Worm (Caenorhabditis elegans) whole organism, L1 larva: ENCODE measurements around the gene elo-8.
A peak's percentile ranks its signal among the peaks of the same experiment; 100 is the strongest.

Experiments used
- F16B12.6 ChIP-seq: fragments of 150-350 bp; optimal IDR thresholded peaks from 2 replicates; lab custom pipeline; 2014; ENCODE audit warnings: missing biosample characterization, missing genetic modification characterization
- aha-1 ChIP-seq: fragments of 150-350 bp; optimal IDR thresholded peaks from 2 replicates; lab custom pipeline; 2014; ENCODE audit warnings: missing biosample characterization, missing genetic modification characterization
- aly-2 ChIP-seq: fragments of 150-350 bp; optimal IDR thresholded peaks from 2 replicates; lab custom pipeline; 2014; ENCODE audit warnings: missing biosample characterization, missing genetic modification characterization
- ces-1 ChIP-seq: fragments of 150-350 bp; optimal IDR thresholded peaks from 2 replicates; lab custom pipeline; 2014; ENCODE audit warnings: missing biosample characterization, missing genetic modification reagents, missing genetic modification characterization
- dpl-1 ChIP-seq, 3 experiments: fragments of 150-350 bp in 2 of 3; sonication (generic microtip) in 1 of 3; optimal IDR thresholded peaks; 2 replicates each; lab custom pipeline; 2014 to 2017; ENCODE audit warnings: missing biosample characterization in 3 of 3, missing genetic modification characterization in 3 of 3, missing genetic modification reagents in 3 of 3
- efl-3 ChIP-seq: fragments of 200-800 bp; sonication (Bioruptor generic); optimal IDR thresholded peaks from 2 replicates; lab custom pipeline; 2018; ENCODE audit warnings: mild to moderate bottlenecking, missing genetic modification characterization, missing compliant biosample characterization
- egl-27 ChIP-seq, 2 experiments: fragments of 150-350 bp in 1 of 2; sonication (generic microtip); optimal IDR thresholded peaks; 3 replicates each; lab custom pipeline; 2017 to 2018; ENCODE audit warnings: missing biosample characterization in 2 of 2, missing genetic modification characterization in 2 of 2, missing genetic modification reagents in 2 of 2
- elt-2 ChIP-seq: sonication (generic microtip); optimal IDR thresholded peaks from 2 replicates; lab custom pipeline; 2016; ENCODE audit warnings: missing genetic modification characterization, mild to moderate bottlenecking, inconsistent platforms, missing compliant biosample characterization, missing genetic modification reagents
- fkh-10 ChIP-seq: sonication (generic microtip); optimal IDR thresholded peaks from 2 replicates; lab custom pipeline; 2017; ENCODE audit warnings: missing biosample characterization, missing genetic modification reagents, missing genetic modification characterization
- fkh-8 ChIP-seq: sonication (generic microtip); optimal IDR thresholded peaks from 2 replicates; lab custom pipeline; 2016; ENCODE audit warnings: mild to moderate bottlenecking, missing genetic modification characterization, missing compliant biosample characterization
- fos-1 ChIP-seq: fragments of 150-350 bp; optimal IDR thresholded peaks from 2 replicates; lab custom pipeline; 2014; ENCODE audit warnings: missing biosample characterization, missing genetic modification characterization
- isw-1 ChIP-seq: fragments of 200-800 bp; sonication (Bioruptor generic); IDR thresholded peaks from 2 replicates; pipeline ENCODE4 v1.3.6; 2022; ENCODE audit warnings: missing genetic modification characterization, missing compliant biosample characterization
- jun-1 ChIP-seq: fragments of 150-350 bp; optimal IDR thresholded peaks from 2 replicates; lab custom pipeline; 2014; ENCODE audit warnings: missing biosample characterization, missing genetic modification reagents, missing genetic modification characterization
- lin-13 ChIP-seq: fragments of 150-350 bp; optimal IDR thresholded peaks from 2 replicates; lab custom pipeline; 2014; ENCODE audit warnings: missing biosample characterization, missing genetic modification reagents, missing genetic modification characterization
- lin-14 ChIP-seq: fragments of 200-800 bp; sonication (Bioruptor generic); optimal IDR thresholded peaks from 2 replicates; lab custom pipeline; 2018; ENCODE audit warnings: mild to moderate bottlenecking, missing genetic modification characterization, moderate library complexity, missing compliant biosample characterization
- lsy-2 ChIP-seq, 2 experiments: fragments of 150-350 bp; optimal IDR thresholded peaks; 2 replicates each; lab custom pipeline; 2014; ENCODE audit warnings: missing biosample characterization in 2 of 2, missing genetic modification characterization in 2 of 2
- mab-9 ChIP-seq: fragments of 200-800 bp; sonication (Bioruptor generic); IDR thresholded peaks from 2 replicates; pipeline ENCODE4 v1.3.6; 2022; ENCODE audit warnings: missing genetic modification reagents, missing genetic modification characterization, missing compliant biosample characterization
- mdl-1 ChIP-seq, 2 experiments: fragments of 150-350 bp; optimal IDR thresholded peaks; 2 replicates each; lab custom pipeline; 2014 to 2017; ENCODE audit warnings: missing biosample characterization in 2 of 2, missing genetic modification characterization in 2 of 2, inconsistent platforms in 1 of 2
- nhr-12 ChIP-seq: sonication (generic microtip); optimal IDR thresholded peaks from 2 replicates; lab custom pipeline; 2017; ENCODE audit warnings: missing biosample characterization, missing genetic modification characterization
- nhr-19 ChIP-seq: fragments of 200-800 bp; sonication (Bioruptor generic); conservative IDR thresholded peaks from 2 replicates; pipeline ENCODE4 v1.3.6; 2022; ENCODE audit warnings: missing genetic modification characterization, missing compliant biosample characterization
- nhr-71 ChIP-seq: sonication (generic microtip); optimal IDR thresholded peaks from 2 replicates; lab custom pipeline; 2016; ENCODE audit warnings: mild to moderate bottlenecking, missing genetic modification characterization, moderate library complexity, missing compliant biosample characterization
- nhr-76 ChIP-seq: sonication (generic microtip); optimal IDR thresholded peaks from 2 replicates; lab custom pipeline; 2017; ENCODE audit warnings: missing biosample characterization, missing genetic modification characterization
- nhr-77 ChIP-seq: fragments of 150-350 bp; optimal IDR thresholded peaks from 2 replicates; lab custom pipeline; 2014; ENCODE audit warnings: missing biosample characterization, missing genetic modification characterization
- pqm-1 ChIP-seq: sonication (generic microtip); optimal IDR thresholded peaks from 3 replicates; lab custom pipeline; 2017; ENCODE audit warnings: missing biosample characterization, missing genetic modification characterization
- rnt-1 ChIP-seq: sonication (generic microtip); optimal IDR thresholded peaks from 2 replicates; lab custom pipeline; 2016; ENCODE audit warnings: mild to moderate bottlenecking, missing genetic modification characterization, moderate library complexity, missing compliant biosample characterization
- snu-23 ChIP-seq: sonication (generic microtip); optimal IDR thresholded peaks from 2 replicates; lab custom pipeline; 2016; ENCODE audit warnings: missing genetic modification characterization, missing compliant biosample characterization
- sox-4 ChIP-seq: sonication (generic microtip); optimal IDR thresholded peaks from 2 replicates; lab custom pipeline; 2016; ENCODE audit warnings: missing genetic modification characterization, missing compliant biosample characterization
- sup-37 ChIP-seq: fragments of 200-800 bp; sonication (Bioruptor generic); optimal IDR thresholded peaks from 2 replicates; lab custom pipeline; 2018; ENCODE audit warnings: mild to moderate bottlenecking, missing genetic modification characterization, missing compliant biosample characterization
- unc-130 ChIP-seq: fragments of 150-350 bp; optimal IDR thresholded peaks from 2 replicates; lab custom pipeline; 2017; ENCODE audit warnings: missing biosample characterization, missing genetic modification characterization, inconsistent platforms
- unc-30 ChIP-seq: sonication (generic microtip); optimal IDR thresholded peaks from 2 replicates; lab custom pipeline; 2017; ENCODE audit warnings: missing biosample characterization, missing genetic modification characterization
- unc-62 ChIP-seq: fragments of 150-350 bp; optimal IDR thresholded peaks from 2 replicates; lab custom pipeline; 2014; ENCODE audit warnings: missing biosample characterization, missing genetic modification reagents, missing genetic modification characterization
- unc-86 ChIP-seq: sonication (generic microtip); optimal IDR thresholded peaks from 2 replicates; lab custom pipeline; 2016; ENCODE audit warnings: missing genetic modification characterization, missing compliant biosample characterization
- unc-98 ChIP-seq: fragments of 200-800 bp; sonication (Bioruptor generic); IDR thresholded peaks from 2 replicates; pipeline ENCODE4 v1.3.6; 2022; ENCODE audit warnings: missing genetic modification characterization, missing compliant biosample characterization
- xbp-1 ChIP-seq: sonication (generic microtip); optimal IDR thresholded peaks from 2 replicates; lab custom pipeline; 2016; ENCODE audit warnings: missing genetic modification characterization, missing compliant biosample characterization
- ztf-11 ChIP-seq, 2 experiments: sonication (generic microtip); optimal IDR thresholded peaks; 2 replicates each; lab custom pipeline; 2016 to 2017; ENCODE audit warnings: missing genetic modification characterization in 2 of 2, missing biosample characterization in 1 of 2, missing compliant biosample characterization in 1 of 2
- ztf-4 ChIP-seq: fragments of 150-350 bp; optimal IDR thresholded peaks from 2 replicates; lab custom pipeline; 2014; ENCODE audit warnings: missing biosample characterization, missing genetic modification characterization

Gene elo-8

DNA sequence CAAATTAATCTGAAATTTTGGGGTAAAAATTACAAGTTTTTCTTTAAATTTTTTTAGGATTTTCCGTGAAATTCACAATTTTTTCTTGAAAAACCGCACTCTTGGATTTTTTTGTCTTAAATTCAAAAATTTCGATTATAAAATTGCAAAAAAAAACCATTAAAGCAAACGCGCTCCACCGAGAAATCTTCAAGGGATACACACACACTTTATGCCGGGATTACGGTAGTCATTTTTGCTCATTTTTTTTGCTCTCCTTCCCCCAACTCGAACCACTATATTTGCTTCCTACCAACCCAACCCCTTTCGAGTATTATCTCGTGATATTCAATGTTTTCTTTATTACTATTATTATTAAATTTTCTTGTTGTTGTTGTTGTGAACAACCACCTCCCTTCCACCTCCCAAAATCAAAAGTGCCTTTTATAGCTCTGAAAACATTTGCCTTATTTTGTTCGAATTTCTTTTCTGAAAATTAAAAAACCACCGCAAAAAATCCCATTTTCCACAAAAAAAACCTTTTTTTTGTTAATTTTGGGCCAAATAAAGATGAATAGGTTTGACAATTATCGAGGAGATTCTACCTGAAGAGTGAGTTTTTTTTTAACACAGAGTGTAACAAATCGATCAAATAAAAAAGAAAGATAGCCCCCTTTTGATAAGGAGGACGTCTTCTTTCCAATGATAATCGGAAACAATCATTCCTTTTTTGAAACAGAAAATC lies 20.0 kb upstream of the elo-8 start, which contains the start of gene Y47D3A.32:
Gene Y47D3A.32, plus strand, starts transcription at position 674 of the 724 bp plus-strand sequence.
- TF ChIP-seq lsy-2 (tag; optimal IDR thresholded peaks at IDR 0.05; lab: Kevin White, UChicago) = peak in 1 of 2 experiments; percentile 14
- peak; percentile 20 for TF ChIP-seq aly-2
- TF ChIP-seq sup-37 (GFP tag; lab: Kevin White, UChicago) = no peak
- peak; percentile 6 for TF ChIP-seq nhr-71 (tag; lab: Kevin White, UChicago)

DNA sequence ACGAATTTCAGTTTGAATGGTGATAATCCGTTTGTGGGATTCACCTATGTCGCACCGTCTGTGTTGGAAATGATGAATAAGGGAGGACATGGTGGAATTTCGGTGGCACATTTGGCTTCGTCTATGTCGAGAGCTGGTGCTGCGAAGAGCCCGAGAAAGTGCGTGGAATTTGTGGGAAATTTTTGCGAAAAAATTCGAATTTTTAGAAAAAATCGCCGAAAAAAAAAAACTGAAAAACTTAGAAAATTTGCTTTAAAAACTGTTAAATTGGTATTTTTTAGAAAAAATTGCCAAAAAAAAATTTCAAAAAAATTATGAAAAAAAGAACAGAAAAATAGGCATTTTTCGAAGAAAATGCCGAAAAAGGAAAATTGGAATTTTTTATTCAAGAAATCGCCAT lies 17.0 kb upstream of the elo-8 start:
- TF ChIP-seq unc-86 (tag; lab: Kevin White, UChicago) = no peak
- no peak for TF ChIP-seq lsy-2 (tag; optimal IDR thresholded peaks at IDR 0.05; lab: Kevin White, UChicago)
- TF ChIP-seq unc-130 (tag; lab: Kevin White, UChicago) = no peak
- TF ChIP-seq unc-62 (GFP tag; lab: Kevin White, UChicago) = no peak
- no peak for TF ChIP-seq nhr-12
- no peak for TF ChIP-seq unc-30 (tag; lab: Kevin White, UChicago)
- no peak for TF ChIP-seq sup-37 (GFP tag; lab: Kevin White, UChicago)
- no peak for TF ChIP-seq dpl-1 (GFP tag; optimal IDR thresholded peaks at IDR 0.05; lab: Kevin White, UChicago)
- no peak for TF ChIP-seq rnt-1 (tag; lab: Kevin White, UChicago)

DNA sequence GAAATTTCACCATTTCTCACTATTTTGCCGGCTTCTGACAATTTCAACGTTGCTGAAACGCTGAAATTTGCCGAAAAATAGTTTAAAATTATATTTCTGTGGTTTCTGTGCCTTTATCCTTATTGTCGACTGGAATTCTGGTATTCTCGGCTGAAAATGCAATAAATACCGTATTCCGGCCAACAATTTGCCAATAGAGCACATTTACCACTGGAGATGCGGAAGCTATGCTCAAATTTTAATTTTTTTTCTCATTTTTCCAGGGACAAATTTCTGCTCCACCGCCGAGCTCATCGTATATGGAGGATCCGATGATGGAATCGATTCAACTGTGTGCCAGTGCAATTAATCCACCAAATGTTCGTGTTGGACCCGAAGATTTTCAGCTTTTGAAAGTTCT lies 14.7 kb upstream of the elo-8 start:
- TF ChIP-seq pqm-1 (tag; lab: Kevin White, UChicago) = no peak
- no peak for TF ChIP-seq snu-23
- TF ChIP-seq dpl-1 (GFP tag; optimal IDR thresholded peaks at IDR 0.05; lab: Kevin White, UChicago) = no peak
- no peak for TF ChIP-seq unc-98 (GFP tag; lab: Robert Waterston, UW)
- no peak for TF ChIP-seq fkh-10 (GFP tag; lab: Kevin White, UChicago)
- TF ChIP-seq mdl-1 (tag; optimal IDR thresholded peaks at IDR 0.05; lab: Kevin White, UChicago) = no peak
- no peak for TF ChIP-seq unc-130 (tag; lab: Kevin White, UChicago)
- TF ChIP-seq aha-1 (tag; lab: Kevin White, UChicago) = no peak
- TF ChIP-seq F16B12.6 = no peak
- no peak for TF ChIP-seq nhr-12
- TF ChIP-seq egl-27 (tag; optimal IDR thresholded peaks at IDR 0.05; lab: Kevin White, UChicago) = no peak

DNA sequence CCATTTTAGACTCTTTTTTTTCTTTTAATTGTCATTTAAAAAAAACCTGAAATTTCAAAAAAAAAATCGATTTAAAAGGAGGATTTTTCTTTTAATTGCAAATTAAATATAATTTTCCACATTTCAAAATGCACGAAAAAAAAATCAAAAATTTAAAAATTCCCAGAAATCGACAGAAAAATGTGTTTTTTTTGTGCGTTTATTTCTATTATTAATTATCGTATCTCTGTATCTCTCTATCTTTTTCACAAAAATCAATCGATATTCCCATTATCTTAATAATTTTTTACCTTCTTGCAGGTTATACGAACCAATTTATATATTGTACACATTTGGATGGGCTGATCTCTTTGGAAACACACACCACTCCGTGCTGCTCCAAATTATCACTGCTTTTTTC lies 13.0 kb upstream of the elo-8 start, which contains the start of gene rsks-1:
Gene rsks-1, plus strand, starts transcription at position 301 of the 400 bp plus-strand sequence.
- no peak for TF ChIP-seq mab-9
- TF ChIP-seq lin-14 (GFP tag; lab: Kevin White, UChicago) = no peak
- no peak for TF ChIP-seq nhr-77
- no peak for TF ChIP-seq efl-3
- TF ChIP-seq ztf-11 (tag; optimal IDR thresholded peaks at IDR 0.05; lab: Kevin White, UChicago) = no peak
- TF ChIP-seq fkh-8 = no peak
- no peak for TF ChIP-seq fos-1 (tag; lab: Kevin White, UChicago)
- TF ChIP-seq lin-13 = no peak
- TF ChIP-seq nhr-76 = no peak
- no peak for TF ChIP-seq isw-1 (GFP tag; lab: Robert Waterston, UW)
- TF ChIP-seq jun-1 (tag; lab: Kevin White, UChicago) = no peak
- no peak for TF ChIP-seq lsy-2 (tag; optimal IDR thresholded peaks at IDR 0.05; lab: Kevin White, UChicago)
- no peak for TF ChIP-seq ztf-4
- TF ChIP-seq snu-23 = no peak
- TF ChIP-seq sox-4 = no peak
- TF ChIP-seq ces-1 (GFP tag; lab: Kevin White, UChicago) = no peak
- TF ChIP-seq unc-86 (tag; lab: Kevin White, UChicago) = no peak
- TF ChIP-seq elt-2 (tag; lab: Kevin White, UChicago) = no peak
- TF ChIP-seq xbp-1 (tag; lab: Kevin White, UChicago) = no peak
- TF ChIP-seq nhr-19 = no peak
